Worm (Caenorhabditis elegans): Measurements from ENCODE around the gene srb-5.

The srb-5 gene

DNA sequence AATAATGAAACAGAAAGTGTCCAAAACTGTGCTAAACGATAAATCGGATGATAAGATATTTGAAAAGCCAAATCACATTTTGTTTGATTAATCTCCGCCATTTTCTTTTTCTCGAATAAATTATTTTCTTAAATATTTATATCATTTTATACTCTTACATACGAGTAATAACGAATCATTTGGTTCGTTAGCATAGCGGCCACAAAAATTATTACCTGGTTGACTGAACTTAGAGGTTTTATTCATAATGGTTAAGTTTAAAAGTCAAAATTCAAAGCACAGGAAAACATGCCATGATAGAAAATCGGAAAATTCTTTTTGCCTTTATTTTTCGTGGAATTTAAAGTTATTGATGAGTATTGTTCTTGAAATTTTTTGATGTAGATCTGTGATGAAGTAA, at the start of gene srb-5:
Gene srb-5, minus strand, starts transcription at position 101 of the 400 bp plus-strand sequence.
- no peak for TF ChIP-seq ZK546.5 (tag; optimal IDR thresholded peaks at IDR 0.05)
- no peak for TF ChIP-seq fkh-2 (tag; optimal IDR thresholded peaks at IDR 0.05)
- TF ChIP-seq unc-39 (tag; optimal IDR thresholded peaks at IDR 0.05), result no peak
- TF ChIP-seq lin-15B (tag; optimal IDR thresholded peaks at IDR 0.05), result no peak
- TF ChIP-seq nhr-76 (tag; optimal IDR thresholded peaks at IDR 0.05), result no peak
- no peak for TF ChIP-seq nhr-12 (tag; optimal IDR thresholded peaks at IDR 0.05)
- no peak for TF ChIP-seq nhr-237 (tag; optimal IDR thresholded peaks at IDR 0.05)
- TF ChIP-seq R02D3.7 (tag; optimal IDR thresholded peaks at IDR 0.05), result no peak
- no peak for TF ChIP-seq egl-27 (tag; optimal IDR thresholded peaks at IDR 0.05)
- no peak for TF ChIP-seq zag-1 (tag; optimal IDR thresholded peaks at IDR 0.05)
- no peak for TF ChIP-seq sea-2 (GFP tag; optimal IDR thresholded peaks at IDR 0.05)
- no peak for TF ChIP-seq jun-1 (tag; optimal IDR thresholded peaks at IDR 0.05)
- no peak for TF ChIP-seq nhr-67 (tag; optimal IDR thresholded peaks at IDR 0.05)
- TF ChIP-seq nhr-23 (tag; optimal IDR thresholded peaks at IDR 0.05), result no peak

DNA sequence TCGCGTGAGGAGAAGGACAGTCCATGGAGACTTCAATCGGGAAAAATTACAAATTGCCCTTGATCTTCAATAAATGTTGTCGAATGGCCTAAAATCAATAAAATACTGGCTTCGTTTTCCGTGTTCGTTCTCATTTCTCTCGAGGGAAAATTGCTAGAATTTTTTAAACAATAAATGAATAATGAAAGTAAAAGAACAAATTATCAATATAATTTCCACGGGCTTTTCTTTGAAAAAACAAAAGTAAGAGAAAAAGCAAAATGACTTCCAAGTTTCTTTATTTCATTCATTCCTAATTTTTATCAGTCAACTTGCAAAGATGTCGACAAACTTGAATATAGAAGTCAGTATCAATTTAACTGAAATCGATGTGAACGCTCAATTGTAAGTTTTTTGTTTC, 49.5 kb upstream of the srb-5 start, which contains the start of gene C34F11.1:
Gene C34F11.1, plus strand, starts transcription at position 301 of the 400 bp plus-strand sequence.
- TF ChIP-seq eor-1 (tag; optimal IDR thresholded peaks at IDR 0.05), result no peak
- TF ChIP-seq ZK546.5 (tag; optimal IDR thresholded peaks at IDR 0.05), result no peak

DNA sequence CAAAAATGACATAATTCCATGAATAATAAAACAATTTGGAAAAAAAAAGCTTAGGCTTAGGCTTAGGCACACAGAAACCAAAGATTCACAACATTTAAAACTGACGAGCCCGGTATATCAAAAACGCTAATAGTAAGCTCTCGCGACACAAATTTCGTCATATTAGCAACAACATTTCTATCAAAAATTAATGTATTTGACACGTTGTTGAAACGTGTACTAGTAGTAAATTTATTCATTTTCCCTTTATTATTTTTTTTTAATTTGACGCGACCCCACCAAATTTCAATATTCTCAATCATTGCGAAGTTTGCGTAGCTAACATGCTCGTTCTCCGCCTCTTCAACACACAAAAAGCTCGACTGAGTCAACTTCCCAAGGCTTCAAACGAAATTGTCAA, 48.8 kb upstream of the srb-5 start, which contains the start of gene C34F11.2:
Gene C34F11.2, plus strand, starts transcription at position 301 of the 400 bp plus-strand sequence.
- no peak for TF ChIP-seq pqm-1 (tag; optimal IDR thresholded peaks at IDR 0.05)
- no peak for TF ChIP-seq zag-1 (tag; optimal IDR thresholded peaks at IDR 0.05)
- no peak for TF ChIP-seq nhr-11 (tag; optimal IDR thresholded peaks at IDR 0.05)
- no peak for TF ChIP-seq pha-4 (tag; optimal IDR thresholded peaks at IDR 0.05)
- no peak for TF ChIP-seq unc-39 (tag; optimal IDR thresholded peaks at IDR 0.05)
- TF ChIP-seq egl-27 (tag; optimal IDR thresholded peaks at IDR 0.05), result no peak
- no peak for TF ChIP-seq fkh-10 (GFP tag; optimal IDR thresholded peaks at IDR 0.05)
- TF ChIP-seq nhr-76 (tag; optimal IDR thresholded peaks at IDR 0.05), result no peak
- TF ChIP-seq ceh-16 (tag; optimal IDR thresholded peaks at IDR 0.05), result no peak
- no peak for TF ChIP-seq nfya-1 (tag; optimal IDR thresholded peaks at IDR 0.05; ENCODE audit: insufficient read depth)

DNA sequence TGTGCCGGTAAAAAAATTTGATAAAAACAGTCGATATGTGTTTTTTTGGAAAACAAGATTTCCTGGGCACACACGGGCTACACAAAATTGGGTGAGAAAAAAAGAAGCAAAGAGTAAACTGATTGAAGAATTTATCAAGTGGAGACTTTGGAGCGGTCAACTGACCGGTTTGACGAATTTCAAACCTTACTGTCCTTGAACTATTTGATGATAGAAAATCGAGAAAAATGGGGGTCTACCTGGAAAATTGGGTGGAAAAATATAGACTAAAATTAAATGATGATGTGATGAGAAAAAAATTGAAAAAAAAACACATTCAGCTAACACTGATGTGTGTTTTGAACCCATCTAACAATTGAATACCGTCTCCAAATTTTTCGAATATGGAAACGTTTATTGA, 47.6 kb upstream of the srb-5 start, which contains the start of gene C34F11.8:
Gene C34F11.8, minus strand, starts transcription at position 135 of the 400 bp plus-strand sequence.
- TF ChIP-seq nhr-23 (tag; optimal IDR thresholded peaks at IDR 0.05), result peak; percentile 29
- TF ChIP-seq nhr-25 (tag; optimal IDR thresholded peaks at IDR 0.05), result no peak
- TF ChIP-seq hmg-11 (tag; optimal IDR thresholded peaks at IDR 0.05), result no peak
- TF ChIP-seq fkh-10 (GFP tag; optimal IDR thresholded peaks at IDR 0.05), result no peak

DNA sequence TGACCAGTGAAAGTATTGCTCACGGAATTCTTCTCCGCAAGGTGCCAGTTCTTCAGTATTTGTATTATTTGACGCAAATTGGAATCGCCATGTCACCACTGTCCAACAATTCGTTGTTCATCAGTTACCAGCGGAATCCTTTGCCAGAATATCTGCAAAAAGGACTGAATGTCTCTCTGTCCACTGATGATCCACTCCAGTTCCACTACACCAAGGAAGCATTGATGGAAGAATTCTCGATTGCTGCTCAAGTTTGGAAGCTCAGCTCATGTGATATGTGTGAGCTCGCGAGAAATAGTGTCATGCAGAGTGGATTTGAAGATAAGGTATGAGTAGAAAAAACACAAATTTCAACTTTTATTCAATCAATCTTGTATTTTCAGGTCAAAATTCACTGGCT, 45.9 kb upstream of the srb-5 start:
- TF ChIP-seq lin-39 (tag; optimal IDR thresholded peaks at IDR 0.05) (no peak), ama-1 (optimal IDR thresholded peaks at IDR 0.05) (peak; percentile 55)

DNA sequence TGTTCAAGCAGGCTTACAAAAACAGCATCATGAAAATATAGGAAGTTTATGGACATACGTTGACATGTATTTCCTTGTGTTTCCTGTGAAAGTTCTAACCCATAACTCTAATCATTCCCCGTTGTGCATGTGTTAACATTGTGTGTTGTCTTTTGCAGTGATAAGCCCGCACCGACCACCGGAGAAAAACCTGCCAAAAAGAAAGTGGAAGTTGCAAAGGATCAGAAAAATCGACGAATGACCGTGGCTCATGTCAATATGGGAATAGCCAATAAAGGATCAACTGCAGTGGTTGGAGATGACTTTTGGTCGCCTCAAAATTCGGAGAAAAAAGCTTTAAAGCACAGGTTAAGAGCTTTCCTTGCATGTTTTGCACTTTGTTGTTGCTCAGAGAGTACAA, 42.1 kb upstream of the srb-5 start:
- TF ChIP-seq elt-2 (tag; optimal IDR thresholded peaks at IDR 0.05), result peak; percentile 39
- TF ChIP-seq pqm-1 (tag; optimal IDR thresholded peaks at IDR 0.05), result no peak

DNA sequence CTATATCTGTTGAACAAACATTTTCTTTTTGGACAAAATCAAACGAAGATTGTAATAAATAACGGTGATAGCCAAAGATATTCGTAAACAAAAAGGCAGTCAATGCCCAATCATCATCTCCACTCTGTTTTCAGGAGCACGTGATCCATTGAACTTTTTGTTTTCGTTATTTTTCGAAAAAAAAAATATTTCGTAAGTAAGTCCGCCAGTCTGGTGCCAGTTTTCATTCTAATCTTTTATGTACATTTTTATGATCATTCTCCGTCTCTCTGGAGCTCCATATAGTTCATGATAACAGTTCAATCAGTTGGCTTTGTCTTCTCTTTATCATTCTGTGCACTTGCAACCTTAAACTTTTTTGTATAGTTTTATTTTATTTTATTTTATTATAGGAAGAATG, 39.7 kb upstream of the srb-5 start, which contains the start of gene ampd-1:
Gene ampd-1, plus strand, starts transcription at position 393 of the 400 bp plus-strand sequence.
- TF ChIP-seq jun-1 (tag; optimal IDR thresholded peaks at IDR 0.05), result no peak
- no peak for TF ChIP-seq nhr-43 (tag; optimal IDR thresholded peaks at IDR 0.05; ENCODE audit: poor library complexity, severe bottlenecking)
- no peak for TF ChIP-seq egl-27 (tag; optimal IDR thresholded peaks at IDR 0.05)
- no peak for TF ChIP-seq nhr-12 (tag; optimal IDR thresholded peaks at IDR 0.05)
- TF ChIP-seq eor-1 (tag; optimal IDR thresholded peaks at IDR 0.05), result no peak
- no peak for TF ChIP-seq elt-1 (tag; optimal IDR thresholded peaks at IDR 0.05)
- peak; percentile 95 for TF ChIP-seq elt-2 (tag; optimal IDR thresholded peaks at IDR 0.05)
- TF ChIP-seq fkh-2 (tag; optimal IDR thresholded peaks at IDR 0.05), result no peak
- no peak for TF ChIP-seq snpc-4 (tag; optimal IDR thresholded peaks at IDR 0.05)
- TF ChIP-seq ceh-9 (tag; optimal IDR thresholded peaks at IDR 0.05), result no peak
- no peak for TF ChIP-seq lin-39 (tag; optimal IDR thresholded peaks at IDR 0.05)
- no peak for TF ChIP-seq ceh-16 (tag; optimal IDR thresholded peaks at IDR 0.05)
- TF ChIP-seq ztf-4 (tag; optimal IDR thresholded peaks at IDR 0.05), result no peak
- no peak for TF ChIP-seq ZK546.5 (tag; optimal IDR thresholded peaks at IDR 0.05)
- peak; percentile 68 for TF ChIP-seq pqm-1 (tag; optimal IDR thresholded peaks at IDR 0.05)
- no peak for TF ChIP-seq nhr-77 (tag; optimal IDR thresholded peaks at IDR 0.05)
- TF ChIP-seq nfya-1 (tag; optimal IDR thresholded peaks at IDR 0.05; ENCODE audit: insufficient read depth), result peak; percentile 38
- TF ChIP-seq hmg-11 (tag; optimal IDR thresholded peaks at IDR 0.05), result no peak
- TF ChIP-seq nhr-237 (tag; optimal IDR thresholded peaks at IDR 0.05), result no peak
- TF ChIP-seq unc-62 (GFP tag; optimal IDR thresholded peaks at IDR 0.05), result no peak
- no peak for TF ChIP-seq mdl-1 (tag; optimal IDR thresholded peaks at IDR 0.05)
- no peak for TF ChIP-seq nhr-28 (tag; optimal IDR thresholded peaks at IDR 0.05)
- no peak for TF ChIP-seq daf-12 (tag; optimal IDR thresholded peaks at IDR 0.05)
- TF ChIP-seq nhr-11 (tag; optimal IDR thresholded peaks at IDR 0.05), result no peak
- TF ChIP-seq skn-1 (tag; optimal IDR thresholded peaks at IDR 0.05), result peak; percentile 8
- TF ChIP-seq elt-3 (tag; optimal IDR thresholded peaks at IDR 0.05), result no peak
- TF ChIP-seq lin-15B (tag; optimal IDR thresholded peaks at IDR 0.05), result no peak
- no peak for TF ChIP-seq fos-1 (tag; optimal IDR thresholded peaks at IDR 0.05)
- no peak for TF ChIP-seq R02D3.7 (tag; optimal IDR thresholded peaks at IDR 0.05)
